Worm (Caenorhabditis elegans) whole organism, late embryonic: ENCODE measurements around the gene Y40H7A.10.

Source experiments
- C08G9.2 ChIP-seq: sonication (generic microtip); optimal IDR thresholded peaks from 2 replicates; lab custom pipeline; 2016; ENCODE audit warnings: mild to moderate bottlenecking, missing genetic modification characterization, moderate library complexity, missing compliant biosample characterization
- ceh-45 ChIP-seq: fragments of 200-800 bp; sonication (Bioruptor generic); IDR thresholded peaks from 2 replicates; pipeline ENCODE4 v1.3.6; 2022; ENCODE audit warnings: missing genetic modification reagents, missing genetic modification characterization, missing compliant biosample characterization

- TF ChIP-seq ceh-45 (GFP tag; lab: Robert Waterston, UW) = no peak
- TF ChIP-seq C08G9.2 (tag; lab: Kevin White, UChicago) = no peak
These were observed 20.5 kb upstream of the Y40H7A.10 start, which contains the start of gene lgc-52 for ce11 chrIV:15235856-15236255.
